Fruit fly (Drosophila melanogaster) whole organism, embryonic: Measurements from ENCODE around the gene CG7568.

Source experiments
- Awh ChIP-seq: fragments of 200-800 bp; sonication (Bioruptor generic); IDR thresholded peaks from 2 replicates; pipeline ENCODE4, ENCODE4 v1.3.6; 2022; ENCODE audit warnings: missing biosample characterization, missing genetic modification characterization
- Blimp-1 ChIP-seq: fragments of 200-800 bp; sonication (Bioruptor generic); optimal IDR thresholded peaks from 3 replicates; lab custom pipeline; 2018; ENCODE audit warnings: missing biosample characterization, missing genetic modification characterization, mild to moderate bottlenecking, moderate library complexity, missing genetic modification reagents
- CG10366 ChIP-seq: fragments of 200-800 bp; sonication (Bioruptor generic); IDR thresholded peaks from 2 replicates; pipeline ENCODE4 v1.3.6; 2022; ENCODE audit warnings: missing biosample characterization, missing genetic modification characterization
- CG11560 ChIP-seq: fragments of 200-800 bp; sonication (Bioruptor generic); IDR thresholded peaks from 3 replicates; pipeline ENCODE4 v1.3.6; 2022; ENCODE audit warnings: missing biosample characterization, missing genetic modification characterization
- CG12942 ChIP-seq: fragments of 200-800 bp; sonication (Bioruptor generic); optimal IDR thresholded peaks from 3 replicates; lab custom pipeline; 2016; ENCODE audit warnings: missing biosample characterization, missing genetic modification characterization
- CG13287 ChIP-seq: fragments of 200-800 bp; sonication (Bioruptor generic); IDR thresholded peaks from 2 replicates; pipeline ENCODE4 v1.3.6; 2022; ENCODE audit warnings: missing biosample characterization, missing genetic modification characterization; ENCODE audit not compliant: partially characterized antibody
- CG14014 ChIP-seq: fragments of 200-800 bp; sonication (Bioruptor generic); IDR thresholded peaks from 2 replicates; pipeline ENCODE4 v1.3.6; 2022; ENCODE audit warnings: missing biosample characterization, missing genetic modification characterization
- CG14050 ChIP-seq: fragments of 200-800 bp; sonication (Bioruptor generic); IDR thresholded peaks from 3 replicates; pipeline ENCODE4 v1.3.6; 2022; ENCODE audit warnings: missing biosample characterization, missing genetic modification characterization
- CG1529 ChIP-seq: fragments of 200-800 bp; sonication (Bioruptor generic); optimal IDR thresholded peaks from 3 replicates; lab custom pipeline; 2018; ENCODE audit warnings: missing biosample characterization, missing genetic modification characterization
- CG17802 ChIP-seq: fragments of 200-800 bp; sonication (Bioruptor generic); optimal IDR thresholded peaks from 2 replicates; lab custom pipeline; 2018; ENCODE audit warnings: missing biosample characterization, mild to moderate bottlenecking, missing genetic modification characterization, moderate library complexity
- CG2889 ChIP-seq: fragments of 200-800 bp; sonication (Bioruptor generic); IDR thresholded peaks from 3 replicates; pipeline ENCODE4 v1.3.6; 2022; ENCODE audit warnings: missing biosample characterization, missing genetic modification characterization
- CG30403 ChIP-seq: fragments of 200-800 bp; sonication (Bioruptor generic); optimal IDR thresholded peaks from 3 replicates; lab custom pipeline; 2016; ENCODE audit warnings: missing biosample characterization, missing genetic modification characterization
- CG33213 ChIP-seq: fragments of 200-800 bp; sonication (Bioruptor generic); optimal IDR thresholded peaks from 3 replicates; lab custom pipeline; 2016; ENCODE audit warnings: missing biosample characterization, missing genetic modification characterization
- CG6765 ChIP-seq: fragments of 200-800 bp; sonication (Bioruptor generic); optimal IDR thresholded peaks from 3 replicates; lab custom pipeline; 2017; ENCODE audit warnings: missing biosample characterization, mild to moderate bottlenecking, missing genetic modification characterization
- CG7839 ChIP-seq: fragments of 200-800 bp; sonication (Bioruptor generic); optimal IDR thresholded peaks from 3 replicates; lab custom pipeline; 2018; ENCODE audit warnings: missing biosample characterization, mild to moderate bottlenecking, missing genetic modification characterization, moderate library complexity
- CG8089 ChIP-seq: fragments of 200-800 bp; sonication (Bioruptor generic); optimal IDR thresholded peaks from 3 replicates; lab custom pipeline; 2016; ENCODE audit warnings: missing biosample characterization, missing genetic modification characterization
- CG8281 ChIP-seq: fragments of 200-800 bp; sonication (Bioruptor generic); optimal IDR thresholded peaks from 2 replicates; lab custom pipeline; 2018; ENCODE audit warnings: missing biosample characterization, mild to moderate bottlenecking, missing genetic modification characterization, moderate library complexity
- CG8924 ChIP-seq: fragments of 200-800 bp; optimal IDR thresholded peaks from 3 replicates; lab custom pipeline; 2019; ENCODE audit warnings: missing biosample characterization, mild to moderate bottlenecking, missing genetic modification characterization, moderate library complexity
- CG9609 ChIP-seq: fragments of 200-800 bp; sonication (Bioruptor generic); optimal IDR thresholded peaks from 3 replicates; lab custom pipeline; 2016; ENCODE audit warnings: missing biosample characterization, missing genetic modification characterization
- CrebB ChIP-seq: fragments of 200-800 bp; sonication (Bioruptor generic); optimal IDR thresholded peaks from 3 replicates; lab custom pipeline; 2018; ENCODE audit warnings: missing biosample characterization, mild to moderate bottlenecking, missing genetic modification characterization
- D19A ChIP-seq: fragments of 200-800 bp; optimal IDR thresholded peaks from 3 replicates; lab custom pipeline; 2019; ENCODE audit warnings: missing biosample characterization, mild to moderate bottlenecking, missing genetic modification characterization, moderate library complexity
- Hey ChIP-seq: fragments of 200-800 bp; sonication (Bioruptor generic); optimal IDR thresholded peaks from 3 replicates; lab custom pipeline; 2018; ENCODE audit warnings: missing biosample characterization, mild to moderate bottlenecking, missing genetic modification characterization
- Hr51 ChIP-seq, 2 experiments: fragments of 200-800 bp; sonication (Bioruptor generic); optimal IDR thresholded peaks; 2 replicates in 1 of 2; 3 replicates in 1 of 2; lab custom pipeline; 2016 to 2018; ENCODE audit warnings: missing biosample characterization in 2 of 2, missing genetic modification characterization in 2 of 2, mild to moderate bottlenecking in 1 of 2, moderate library complexity in 1 of 2
- Med ChIP-seq: fragments of 200-800 bp; sonication (Bioruptor generic); peaks from one replicate; lab custom pipeline; 2016; ENCODE audit warnings: missing biosample characterization, missing genetic modification characterization, mild to moderate bottlenecking, inconsistent platforms, moderate library complexity
- Optix ChIP-seq: fragments of 200-800 bp; sonication (Bioruptor generic); IDR thresholded peaks from 3 replicates; pipeline ENCODE4 v1.3.6; 2022; ENCODE audit warnings: missing biosample characterization, missing genetic modification characterization
- Sox102F ChIP-seq: fragments of 200-800 bp; sonication (Bioruptor generic); optimal IDR thresholded peaks from 2 replicates; lab custom pipeline; 2018; ENCODE audit warnings: missing biosample characterization, mild to moderate bottlenecking, missing genetic modification characterization, moderate library complexity
- ato ChIP-seq: fragments of 200-800 bp; sonication (Bioruptor generic); IDR thresholded peaks from 2 replicates; pipeline ENCODE4 v1.3.6; 2022; ENCODE audit warnings: missing biosample characterization, missing genetic modification characterization; ENCODE audit not compliant: partially characterized antibody
- bab2 ChIP-seq: fragments of 200-800 bp; sonication (Bioruptor generic); optimal IDR thresholded peaks from 2 replicates; lab custom pipeline; 2016; ENCODE audit warnings: missing biosample characterization, missing genetic modification characterization
- caup ChIP-seq: fragments of 200-800 bp; sonication (Bioruptor generic); optimal IDR thresholded peaks from 3 replicates; lab custom pipeline; 2017; ENCODE audit warnings: missing biosample characterization, mild to moderate bottlenecking, missing genetic modification characterization, moderate library complexity; ENCODE audit not compliant: severe bottlenecking
- chinmo ChIP-seq: fragments of 200-800 bp; sonication (Bioruptor generic); IDR thresholded peaks from 4 replicates; pipeline ENCODE4 v1.3.6; 2022; ENCODE audit warnings: missing biosample characterization, missing genetic modification characterization; ENCODE audit not compliant: partially characterized antibody
- crol ChIP-seq: fragments of 200-800 bp; sonication (Bioruptor generic); IDR thresholded peaks from 2 replicates; pipeline ENCODE4 v1.3.6; 2022; ENCODE audit warnings: missing biosample characterization, missing genetic modification characterization
- da ChIP-seq: fragments of 200-800 bp; sonication (Bioruptor generic); optimal IDR thresholded peaks from 2 replicates; lab custom pipeline; 2016; ENCODE audit warnings: missing biosample characterization, missing genetic modification characterization
- fd64A ChIP-seq: fragments of 200-800 bp; sonication (Bioruptor generic); optimal IDR thresholded peaks from 3 replicates; lab custom pipeline; 2018; ENCODE audit warnings: missing biosample characterization, mild to moderate bottlenecking, missing genetic modification characterization
- nmo ChIP-seq: fragments of 200-800 bp; sonication (Bioruptor generic); optimal IDR thresholded peaks from 2 replicates; lab custom pipeline; 2018; ENCODE audit warnings: missing biosample characterization, mild to moderate bottlenecking, missing genetic modification characterization, moderate library complexity
- sens ChIP-seq: fragments of 200-800 bp; sonication (Bioruptor generic); peaks from one replicate; lab custom pipeline; 2016; ENCODE audit warnings: missing biosample characterization, missing genetic modification characterization
- sug ChIP-seq: fragments of 200-800 bp; optimal IDR thresholded peaks from 2 replicates; lab custom pipeline; 2019; ENCODE audit warnings: missing biosample characterization, mild to moderate bottlenecking, missing genetic modification characterization, moderate library complexity
- tll ChIP-seq, 2 experiments: fragments of 200-800 bp in 1 of 2; fragments of >200 bp in 1 of 2; sonication (Bioruptor generic) in 1 of 2; optimal IDR thresholded peaks; 2 replicates each; lab custom pipeline; 2017 to 2019; ENCODE audit warnings: missing biosample characterization in 2 of 2, missing genetic modification characterization in 2 of 2, mild to moderate bottlenecking in 1 of 2, moderate library complexity in 1 of 2
- tna ChIP-seq: fragments of 200-800 bp; sonication (Bioruptor generic); IDR thresholded peaks from 2 replicates; pipeline ENCODE4 v1.3.6; 2022; ENCODE audit warnings: missing biosample characterization, missing genetic modification characterization; ENCODE audit not compliant: partially characterized antibody
- unc-4 ChIP-seq: fragments of 200-800 bp; sonication (Bioruptor generic); IDR thresholded peaks from 2 replicates; pipeline ENCODE4 v1.3.6; 2022; ENCODE audit warnings: missing biosample characterization, missing genetic modification characterization; ENCODE audit not compliant: partially characterized antibody
- zen ChIP-seq: fragments of 200-800 bp; sonication (Bioruptor generic); optimal IDR thresholded peaks from 3 replicates; lab custom pipeline; 2018; ENCODE audit warnings: missing biosample characterization, mild to moderate bottlenecking, missing genetic modification characterization, moderate library complexity

Gene CG7568

dm6 chr3R:29590806-29591205 lies 9.9 kb downstream of the CG7568 start, which contains the start of gene CG31041:
Gene CG31041 (minus strand): TSS chr3R:29590906.
- no peak for TF ChIP-seq fd64A (GFP tag; lab: Kevin White, UChicago)
- TF ChIP-seq CG8281 (tag; lab: Kevin White, UChicago) = peak; percentile 35

- TF ChIP-seq Optix (GFP tag; lab: Robert Waterston, UW) (0 out of 3 replicates have a peak, but pooled peaks have one; percentile 9), CG8089 (GFP tag; lab: Kevin White, UChicago) (no peak)
- TF ChIP-seq, all 482 proteins: peak for 1
These were observed 11.0 kb downstream of the CG7568 start, which contains the start of gene CG11470 for dm6 chr3R:29589662-29590061. Gene CG11470 (minus strand): TSS chr3R:29589762.

dm6 chr3R:29588004-29588403 lies 12.7 kb downstream of the CG7568 start, which contains the start of gene CG7567:
Gene CG7567 (minus strand): TSS chr3R:29588104.
- no peak for TF ChIP-seq CG17802
- TF ChIP-seq nmo (GFP tag; lab: Kevin White, UChicago) = no peak
- no peak for TF ChIP-seq unc-4 (GFP tag; lab: Robert Waterston, UW)
- no peak for TF ChIP-seq Hr51 (GFP tag; optimal IDR thresholded peaks at IDR 0.05; lab: Kevin White, UChicago)
- no peak for TF ChIP-seq CG2889 (GFP tag; lab: Robert Waterston, UW)
- no peak for TF ChIP-seq da (GFP tag; lab: Kevin White, UChicago)

- TF ChIP-seq CrebB (no peak), Blimp-1 (no peak), CG30403 (GFP tag; lab: Kevin White, UChicago) (no peak), CG6765 (GFP tag; lab: Kevin White, UChicago) (no peak), zen (tag; lab: Kevin White, UChicago) (peak; percentile 53), tll (GFP tag; optimal IDR thresholded peaks at IDR 0.05; lab: Kevin White, UChicago) (peak in 1 of 2 experiments; percentile 80), chinmo (GFP tag; lab: Robert Waterston, UW) (no peak), CG13287 (GFP tag; lab: Robert Waterston, UW) (no peak), sug (no peak), Hr51 (GFP tag; optimal IDR thresholded peaks at IDR 0.05; lab: Kevin White, UChicago) (no peak), Hey (tag; lab: Kevin White, UChicago) (no peak)
- TF ChIP-seq, all 482 proteins: peak for 2
These were observed 13.9 kb downstream of the CG7568 start for dm6 chr3R:29586743-29587142.

dm6 chr3R:29585015-29585701 lies 15.5 kb downstream of the CG7568 start:
- TF ChIP-seq Med (GFP tag; lab: Kevin White, UChicago) = peak; percentile 32
- TF ChIP-seq CG10366 (GFP tag; lab: Robert Waterston, UW) = no peak
- TF ChIP-seq D19A = peak; percentile 55
- TF ChIP-seq sens (GFP tag; lab: Kevin White, UChicago) = peak; percentile 51
- no peak for TF ChIP-seq CG8924 (tag; lab: Kevin White, UChicago)
- TF ChIP-seq CG11560 (tag; lab: Robert Waterston, UW) = no peak

dm6 chr3R:29584266-29584665 lies 16.4 kb downstream of the CG7568 start:
- TF ChIP-seq CG9609 (no peak), Awh (no peak), CG33213 (GFP tag; lab: Kevin White, UChicago) (no peak), CG14014 (GFP tag; lab: Robert Waterston, UW) (no peak), CG7839 (tag; lab: Kevin White, UChicago) (peak; percentile 3), bab2 (GFP tag; lab: Kevin White, UChicago) (no peak), ato (GFP tag; lab: Robert Waterston, UW) (no peak), crol (GFP tag; lab: Robert Waterston, UW) (no peak), caup (GFP tag; lab: Kevin White, UChicago) (no peak), tna (GFP tag; lab: Robert Waterston, UW) (no peak), CG1529 (GFP tag; lab: Kevin White, UChicago) (no peak), CG14050 (GFP tag; lab: Robert Waterston, UW) (no peak), Sox102F (peak; percentile 38), CG12942 (no peak)
